Worm (Caenorhabditis elegans): ENCODE data around the gene srpa-72.

DNA sequence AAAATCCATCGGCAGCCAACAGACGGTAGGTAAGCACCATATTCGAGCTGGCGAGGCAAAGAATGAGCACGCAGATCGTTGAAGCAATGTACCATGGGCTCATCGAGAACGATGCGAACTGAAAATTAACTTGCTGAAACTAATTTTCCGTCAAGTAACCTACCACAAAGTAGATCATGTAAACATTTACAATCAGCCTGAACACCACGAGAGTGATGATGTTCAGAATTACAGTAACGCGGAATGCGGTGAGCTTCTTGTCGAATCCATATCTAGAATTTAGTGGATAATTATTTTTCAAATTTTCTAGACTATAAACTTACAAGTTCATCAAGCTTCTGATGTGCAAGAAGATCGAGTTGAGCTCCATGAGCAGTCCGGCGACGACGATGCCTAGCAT lies 42.2 kb downstream of the srpa-72 start:
- TF ChIP-seq zfp-2 (tag; optimal IDR thresholded peaks at IDR 0.05), result no peak
- TF ChIP-seq zag-1 (tag; optimal IDR thresholded peaks at IDR 0.05), result no peak
- no peak for TF ChIP-seq ZK546.5 (tag; optimal IDR thresholded peaks at IDR 0.05)
- no peak for TF ChIP-seq ztf-11 (tag; optimal IDR thresholded peaks at IDR 0.05)
- TF ChIP-seq unc-130 (GFP tag; optimal IDR thresholded peaks at IDR 0.05), result no peak
- no peak for TF ChIP-seq unc-39 (tag; optimal IDR thresholded peaks at IDR 0.05)
- TF ChIP-seq hlh-30 (tag; optimal IDR thresholded peaks at IDR 0.05; ENCODE audit: insufficient read depth), result no peak
- no peak for TF ChIP-seq nhr-6 (tag; optimal IDR thresholded peaks at IDR 0.05)
